Worm (Caenorhabditis elegans): ENCODE results near the gene C27C12.1.

DNA sequence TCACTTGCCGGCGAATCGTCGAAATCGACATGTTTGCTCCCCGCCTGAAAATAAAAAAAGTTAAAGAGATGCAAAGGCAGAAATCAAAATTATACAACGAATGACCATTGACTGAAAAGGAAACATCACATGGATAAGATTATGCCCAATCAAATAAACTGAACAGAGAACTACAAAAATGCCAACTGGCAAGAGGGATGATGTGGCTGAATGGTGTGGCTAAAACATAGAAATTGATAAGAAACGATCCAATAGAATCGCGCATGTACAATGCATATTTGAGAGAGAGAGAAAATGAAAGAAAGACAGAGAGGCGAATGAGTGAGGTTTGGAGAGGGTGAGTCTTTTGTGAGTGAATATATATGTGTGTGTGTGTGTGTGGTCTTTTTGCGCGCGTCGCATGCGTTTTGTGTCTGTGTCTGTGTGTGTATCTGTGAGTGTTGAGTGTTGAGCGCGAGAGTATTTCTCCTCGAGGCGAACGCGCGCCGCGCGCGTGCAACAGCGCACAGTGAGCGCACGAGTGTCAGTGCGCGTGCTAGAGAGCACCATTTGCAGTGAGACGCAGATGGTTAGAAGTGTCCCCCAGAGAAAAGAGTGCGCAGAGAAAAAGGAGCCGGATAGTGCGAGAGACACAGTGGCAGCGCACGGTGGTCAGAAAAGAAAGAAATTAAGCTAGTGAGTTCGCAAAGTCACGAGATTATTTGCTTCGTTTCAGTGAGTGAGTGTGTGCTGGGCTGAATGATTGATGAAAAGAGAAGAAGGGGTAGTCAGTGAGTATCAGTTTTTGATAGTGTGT is 34.9 kb downstream of the C27C12.1 start, which contains the start of gene epn-1:
- TF ChIP-seq blmp-1 (tag; optimal IDR thresholded peaks at IDR 0.05; ENCODE audit: insufficient read depth) (peak; percentile 69), lin-13 (GFP tag; optimal IDR thresholded peaks at IDR 0.05) (peak; percentile 94), skn-1 (tag; optimal IDR thresholded peaks at IDR 0.05) (peak; percentile 30), mdl-1 (tag; optimal IDR thresholded peaks at IDR 0.05) (peak; percentile 99 to 100), nhr-237 (tag; optimal IDR thresholded peaks at IDR 0.05) (peak; percentile 58), nhr-77 (tag; optimal IDR thresholded peaks at IDR 0.05) (peak; percentile 61), lin-11 (tag; optimal IDR thresholded peaks at IDR 0.05) (peak; percentile 98), unc-62 (GFP tag; optimal IDR thresholded peaks at IDR 0.05) (peak; percentile 80), egl-27 (tag; optimal IDR thresholded peaks at IDR 0.05) (peak; percentile 97), gmeb-1 (tag; optimal IDR thresholded peaks at IDR 0.05) (peak; percentile 74), crh-2 (tag; optimal IDR thresholded peaks at IDR 0.05) (peak; percentile 96)
